Worm (Caenorhabditis elegans) whole organism, L1 larva: ENCODE results near the gene osm-9.

Source experiments
- ama-1 ChIP-seq: fragments of 150-350 bp; optimal IDR thresholded peaks from 2 replicates; lab custom pipeline; 2014
- ceh-8 ChIP-seq: fragments of 200-800 bp; sonication (Bioruptor generic); optimal IDR thresholded peaks from 2 replicates; lab custom pipeline; 2018; ENCODE audit warnings: mild to moderate bottlenecking, missing genetic modification characterization, moderate library complexity, missing compliant biosample characterization
- ces-1 ChIP-seq: fragments of 150-350 bp; optimal IDR thresholded peaks from 2 replicates; lab custom pipeline; 2014; ENCODE audit warnings: missing biosample characterization, missing genetic modification reagents, missing genetic modification characterization
- elt-3 ChIP-seq, 6 experiments: fragments of 150-350 bp in 1 of 6; sonication (generic microtip); optimal IDR thresholded peaks; 2 replicates each; lab custom pipeline; 2017 to 2018; ENCODE audit warnings: missing biosample characterization in 6 of 6, missing genetic modification characterization in 6 of 6, inconsistent platforms in 1 of 6
- fos-1 ChIP-seq: fragments of 150-350 bp; optimal IDR thresholded peaks from 2 replicates; lab custom pipeline; 2014; ENCODE audit warnings: missing biosample characterization, missing genetic modification characterization
- lsy-2 ChIP-seq, 2 experiments: fragments of 150-350 bp; optimal IDR thresholded peaks; 2 replicates each; lab custom pipeline; 2014; ENCODE audit warnings: missing biosample characterization in 2 of 2, missing genetic modification characterization in 2 of 2
- mdl-1 ChIP-seq, 2 experiments: fragments of 150-350 bp; optimal IDR thresholded peaks; 2 replicates each; lab custom pipeline; 2014 to 2017; ENCODE audit warnings: missing biosample characterization in 2 of 2, missing genetic modification characterization in 2 of 2, inconsistent platforms in 1 of 2
- nhr-11 ChIP-seq: fragments of 150-350 bp; optimal IDR thresholded peaks from 2 replicates; lab custom pipeline; 2014; ENCODE audit warnings: missing biosample characterization, missing genetic modification characterization
- sptf-1 ChIP-seq: fragments of 150-350 bp; optimal IDR thresholded peaks from 2 replicates; lab custom pipeline; 2014; ENCODE audit warnings: missing biosample characterization, missing genetic modification characterization
- ztf-4 ChIP-seq: fragments of 150-350 bp; optimal IDR thresholded peaks from 2 replicates; lab custom pipeline; 2014; ENCODE audit warnings: missing biosample characterization, missing genetic modification characterization

DNA sequence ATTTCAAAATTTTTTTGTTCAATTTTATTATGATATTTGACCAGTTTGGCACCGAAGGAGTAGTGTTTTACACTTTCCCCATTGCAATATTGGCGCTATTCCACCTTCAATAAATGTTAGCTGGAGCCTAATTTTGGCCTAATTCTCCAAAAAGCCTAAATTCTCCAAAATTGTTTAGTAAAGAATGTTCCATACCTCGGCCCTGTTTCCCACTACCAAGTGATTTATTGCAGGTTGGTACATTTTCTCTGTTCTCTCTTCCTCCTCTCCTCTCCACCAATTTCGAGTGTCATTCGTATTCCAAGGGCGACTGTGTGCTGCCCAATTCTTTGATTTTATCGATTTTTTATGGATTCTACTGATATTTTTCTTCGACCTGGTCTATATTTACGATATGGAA, 20.9 kb upstream of the osm-9 start, which contains the start of gene Y37E11B.2:
- TF ChIP-seq ama-1 (lab: Kevin White, UChicago) (no peak), ceh-8 (GFP tag; lab: Kevin White, UChicago) (no peak), sptf-1 (tag; lab: Kevin White, UChicago) (no peak), nhr-11 (tag; lab: Kevin White, UChicago) (no peak), fos-1 (tag; lab: Kevin White, UChicago) (no peak), mdl-1 (tag; optimal IDR thresholded peaks at IDR 0.05; lab: Kevin White, UChicago) (no peak), ces-1 (GFP tag; lab: Kevin White, UChicago) (no peak), lsy-2 (tag; optimal IDR thresholded peaks at IDR 0.05; lab: Kevin White, UChicago) (no peak), elt-3 (tag; optimal IDR thresholded peaks at IDR 0.05; lab: Kevin White, UChicago) (no peak), ztf-4 (tag; lab: Kevin White, UChicago) (no peak)
